Fruit fly (Drosophila melanogaster) whole organism, embryonic: ENCODE results near the gene CG7203.

Experiments
- Bdp1 ChIP-seq: fragments of 200-800 bp; sonication (Bioruptor generic); optimal IDR thresholded peaks from 3 replicates; lab custom pipeline; 2016; ENCODE audit warnings: missing biosample characterization, missing genetic modification characterization
- CG10274 ChIP-seq: fragments of 200-800 bp; sonication (Bioruptor generic); optimal IDR thresholded peaks from 3 replicates; lab custom pipeline; 2017; ENCODE audit warnings: missing biosample characterization, mild to moderate bottlenecking, missing genetic modification characterization
- CG12155 ChIP-seq: fragments of 200-800 bp; sonication (Bioruptor generic); optimal IDR thresholded peaks from 3 replicates; lab custom pipeline; 2016; ENCODE audit warnings: missing biosample characterization, missing genetic modification characterization
- CG13624 ChIP-seq: fragments of 200-800 bp; sonication (Bioruptor generic); optimal IDR thresholded peaks from 2 replicates; lab custom pipeline; 2016; ENCODE audit warnings: missing biosample characterization, missing genetic modification characterization
- CG15269 ChIP-seq: fragments of 200-800 bp; sonication (Bioruptor generic); optimal IDR thresholded peaks from 2 replicates; lab custom pipeline; 2018; ENCODE audit warnings: missing biosample characterization, mild to moderate bottlenecking, missing genetic modification characterization, moderate library complexity
- CG15479 ChIP-seq: fragments of 200-800 bp; sonication (Bioruptor generic); optimal IDR thresholded peaks from 3 replicates; lab custom pipeline; 2019; ENCODE audit warnings: missing biosample characterization, mild to moderate bottlenecking, missing genetic modification characterization, moderate library complexity
- CG16813 ChIP-seq: fragments of 200-800 bp; sonication (Bioruptor generic); IDR thresholded peaks from 3 replicates; pipeline ENCODE4 v1.3.6; 2022; ENCODE audit warnings: missing biosample characterization, missing genetic modification characterization; ENCODE audit not compliant: partially characterized antibody
- CG17328 ChIP-seq: fragments of 200-800 bp; sonication (Bioruptor generic); IDR thresholded peaks from 2 replicates; pipeline ENCODE4 v1.3.6; 2022; ENCODE audit warnings: missing biosample characterization, missing genetic modification characterization
- CG18011 ChIP-seq: fragments of 200-800 bp; sonication (Bioruptor generic); optimal IDR thresholded peaks from 2 replicates; lab custom pipeline; 2017; ENCODE audit warnings: missing biosample characterization, missing genetic modification characterization, mild to moderate bottlenecking, moderate library complexity, missing genotype
- CG2120 ChIP-seq: fragments of 200-800 bp; sonication (Bioruptor generic); optimal IDR thresholded peaks from 3 replicates; lab custom pipeline; 2016; ENCODE audit warnings: missing biosample characterization, missing genetic modification characterization
- CG3065 ChIP-seq: fragments of 200-800 bp; sonication (Bioruptor generic); optimal IDR thresholded peaks from 2 replicates; lab custom pipeline; 2016; ENCODE audit warnings: missing biosample characterization, missing genetic modification characterization
- CG34376 ChIP-seq: fragments of 200-800 bp; sonication (Bioruptor generic); optimal IDR thresholded peaks from 2 replicates; lab custom pipeline; 2018; ENCODE audit warnings: missing biosample characterization, mild to moderate bottlenecking, missing genetic modification characterization
- CG3847 ChIP-seq: fragments of 200-800 bp; sonication (Bioruptor generic); IDR thresholded peaks from 2 replicates; pipeline ENCODE4 v1.3.6; 2022; ENCODE audit warnings: missing biosample characterization, missing genetic modification characterization
- CG4282 ChIP-seq: fragments of 200-800 bp; sonication (Bioruptor generic); optimal IDR thresholded peaks from 2 replicates; lab custom pipeline; 2016; ENCODE audit warnings: missing biosample characterization, missing genetic modification characterization
- CG4707 ChIP-seq: fragments of 200-800 bp; sonication (Bioruptor generic); optimal IDR thresholded peaks from 2 replicates; lab custom pipeline; 2018; ENCODE audit warnings: missing biosample characterization, mild to moderate bottlenecking, missing genetic modification characterization, moderate library complexity
- CG5245 ChIP-seq: fragments of 200-800 bp; sonication (Bioruptor generic); optimal IDR thresholded peaks from 3 replicates; lab custom pipeline; 2016; ENCODE audit warnings: missing biosample characterization, missing genetic modification characterization
- CG8765 ChIP-seq: fragments of 200-800 bp; sonication (Bioruptor generic); IDR thresholded peaks from 2 replicates; pipeline ENCODE4 v1.3.6; 2022; ENCODE audit warnings: missing biosample characterization, missing genetic modification characterization
- Dip2 ChIP-seq: fragments of 200-800 bp; sonication (Bioruptor generic); IDR thresholded peaks from 2 replicates; pipeline ENCODE4 v1.3.6; 2022; ENCODE audit warnings: missing biosample characterization, missing genetic modification characterization
- Hand ChIP-seq: fragments of 200-800 bp; sonication (Bioruptor generic); optimal IDR thresholded peaks from 2 replicates; lab custom pipeline; 2017; ENCODE audit warnings: mild to moderate bottlenecking, missing biosample characterization, missing genetic modification reagents, missing genetic modification characterization
- Lhr ChIP-seq: fragments of 200-800 bp; sonication (Bioruptor generic); optimal IDR thresholded peaks from 3 replicates; lab custom pipeline; 2017; ENCODE audit warnings: mild to moderate bottlenecking, missing biosample characterization, missing genetic modification reagents, missing genetic modification characterization
- MTF-1 ChIP-seq: fragments of 200-800 bp; sonication (Bioruptor generic); optimal IDR thresholded peaks from 2 replicates; lab custom pipeline; 2018; ENCODE audit warnings: missing biosample characterization, mild to moderate bottlenecking, missing genetic modification characterization, borderline replicate concordance
- Med ChIP-seq: fragments of 200-800 bp; sonication (Bioruptor generic); peaks from one replicate; lab custom pipeline; 2016; ENCODE audit warnings: missing biosample characterization, missing genetic modification characterization, mild to moderate bottlenecking, inconsistent platforms, moderate library complexity
- Ptx1 ChIP-seq: fragments of 200-800 bp; sonication (Bioruptor generic); IDR thresholded peaks from 2 replicates; pipeline ENCODE4 v1.3.6; 2022; ENCODE audit warnings: missing biosample characterization, missing genetic modification characterization
- ac ChIP-seq: fragments of 200-800 bp; sonication (Bioruptor generic); optimal IDR thresholded peaks from 3 replicates; lab custom pipeline; 2017; ENCODE audit warnings: missing biosample characterization, mild to moderate bottlenecking, missing genetic modification characterization
- amos ChIP-seq: fragments of 200-800 bp; sonication (Bioruptor generic); IDR thresholded peaks from 2 replicates; pipeline ENCODE4 v1.3.6; 2022; ENCODE audit warnings: missing biosample characterization, missing genetic modification characterization; ENCODE audit not compliant: partially characterized antibody
- ase ChIP-seq: fragments of 200-800 bp; sonication (Bioruptor generic); IDR thresholded peaks from 3 replicates; pipeline ENCODE4 v1.3.6; 2022; ENCODE audit warnings: missing biosample characterization, missing genetic modification characterization
- chif ChIP-seq, 2 experiments: fragments of 200-800 bp; sonication (Bioruptor generic); optimal IDR thresholded peaks; 3 replicates each; lab custom pipeline; 2016; ENCODE audit warnings: missing biosample characterization in 2 of 2, missing genetic modification characterization in 2 of 2
- chinmo ChIP-seq: fragments of 200-800 bp; sonication (Bioruptor generic); IDR thresholded peaks from 4 replicates; pipeline ENCODE4 v1.3.6; 2022; ENCODE audit warnings: missing biosample characterization, missing genetic modification characterization; ENCODE audit not compliant: partially characterized antibody
- crol ChIP-seq: fragments of 200-800 bp; sonication (Bioruptor generic); IDR thresholded peaks from 2 replicates; pipeline ENCODE4 v1.3.6; 2022; ENCODE audit warnings: missing biosample characterization, missing genetic modification characterization
- cwo ChIP-seq: fragments of 200-800 bp; sonication (Bioruptor generic); optimal IDR thresholded peaks from 3 replicates; lab custom pipeline; 2017; ENCODE audit warnings: missing biosample characterization, missing genetic modification characterization, mild to moderate bottlenecking, moderate library complexity, missing genetic modification reagents
- dpn ChIP-seq, 2 experiments: fragments of 200-800 bp; sonication (Bioruptor generic); optimal IDR thresholded peaks; 3 replicates each; lab custom pipeline; 2016; ENCODE audit warnings: missing biosample characterization in 2 of 2, missing genetic modification characterization in 2 of 2
- dysf ChIP-seq: fragments of 200-800 bp; sonication (Bioruptor generic); IDR thresholded peaks from 3 replicates; pipeline ENCODE4 v1.3.6; 2022; ENCODE audit warnings: missing biosample characterization, missing genetic modification characterization
- exex ChIP-seq: fragments of 200-800 bp; sonication (Bioruptor generic); optimal IDR thresholded peaks from 4 replicates; lab custom pipeline; 2018; ENCODE audit warnings: missing biosample characterization, mild to moderate bottlenecking, missing genetic modification characterization, moderate library complexity
- h ChIP-seq: fragments of >200 bp; optimal IDR thresholded peaks from 2 replicates; lab custom pipeline; 2017
- hb ChIP-seq: fragments of 200-800 bp; sonication (Bioruptor generic); IDR thresholded peaks from 3 replicates; pipeline ENCODE4 v1.3.6; 2022; ENCODE audit warnings: missing biosample characterization, missing genetic modification characterization; ENCODE audit not compliant: partially characterized antibody
- lbe ChIP-seq: fragments of 200-800 bp; sonication (Bioruptor generic); optimal IDR thresholded peaks from 2 replicates; lab custom pipeline; 2016; ENCODE audit warnings: missing biosample characterization, mild to moderate bottlenecking, missing genetic modification characterization
- nom ChIP-seq: fragments of 200-800 bp; sonication (Bioruptor generic); optimal IDR thresholded peaks from 2 replicates; lab custom pipeline; 2017; ENCODE audit warnings: missing biosample characterization, missing genetic modification characterization, mild to moderate bottlenecking, moderate library complexity, missing genetic modification reagents
- pita ChIP-seq: fragments of 200-800 bp; sonication (Bioruptor generic); optimal IDR thresholded peaks from 2 replicates; lab custom pipeline; 2017; ENCODE audit warnings: missing biosample characterization, mild to moderate bottlenecking, missing genetic modification characterization
- pnt ChIP-seq: fragments of 200-800 bp; sonication (Bioruptor generic); optimal IDR thresholded peaks from 3 replicates; lab custom pipeline; 2016; ENCODE audit warnings: missing biosample characterization, missing genetic modification characterization
- sens ChIP-seq: fragments of 200-800 bp; sonication (Bioruptor generic); peaks from one replicate; lab custom pipeline; 2016; ENCODE audit warnings: missing biosample characterization, missing genetic modification characterization
- sug ChIP-seq: fragments of 200-800 bp; optimal IDR thresholded peaks from 2 replicates; lab custom pipeline; 2019; ENCODE audit warnings: missing biosample characterization, mild to moderate bottlenecking, missing genetic modification characterization, moderate library complexity
- tin ChIP-seq: fragments of 200-800 bp; sonication (Bioruptor generic); optimal IDR thresholded peaks from 3 replicates; lab custom pipeline; 2016; ENCODE audit warnings: missing biosample characterization, missing genetic modification characterization
- tx ChIP-seq: fragments of 200-800 bp; sonication (Bioruptor generic); optimal IDR thresholded peaks from 2 replicates; lab custom pipeline; 2016; ENCODE audit warnings: missing biosample characterization, missing genetic modification characterization
- unpg ChIP-seq: fragments of 200-800 bp; sonication (Bioruptor generic); optimal IDR thresholded peaks from 3 replicates; lab custom pipeline; 2018; ENCODE audit warnings: missing biosample characterization, mild to moderate bottlenecking, missing genetic modification characterization, moderate library complexity

Gene CG7203

dm6 chr2L:7795859-7796258, 42.9 kb upstream of the CG7203 start, which contains the start of gene LKRSDH:
LKRSDH (minus strand) TSS chr2L:7795959.
- TF ChIP-seq CG3847 (GFP tag; lab: Robert Waterston, UW) (no peak), sug (peak; percentile 51), amos (GFP tag; lab: Robert Waterston, UW) (no peak), CG15269 (tag; lab: Kevin White, UChicago) (no peak), dysf (GFP tag; lab: Robert Waterston, UW) (no peak), CG34376 (GFP tag; lab: Kevin White, UChicago) (peak; percentile 46), Dip2 (GFP tag; lab: Robert Waterston, UW) (no peak), ase (GFP tag; lab: Robert Waterston, UW) (no peak), CG2120 (GFP tag; lab: Kevin White, UChicago) (no peak), CG13624 (no peak), CG16813 (no peak), chinmo (GFP tag; lab: Robert Waterston, UW) (0 out of 4 replicates have a peak, but pooled peaks have one; percentile 43), nom (GFP tag; lab: Kevin White, UChicago) (no peak), ac (GFP tag; lab: Kevin White, UChicago) (no peak)

dm6 chr2L:7794689-7795475, 41.9 kb upstream of the CG7203 start:
- TF ChIP-seq sens (GFP tag; lab: Kevin White, UChicago) = peak; percentile 14
- no peak for TF ChIP-seq CG10274 (GFP tag; lab: Kevin White, UChicago)
- TF ChIP-seq MTF-1 = no peak
- TF ChIP-seq chif (GFP tag; optimal IDR thresholded peaks at IDR 0.05; lab: Kevin White, UChicago) = no peak
- no peak for TF ChIP-seq pnt (GFP tag; lab: Kevin White, UChicago)
- no peak for TF ChIP-seq CG3065
- no peak for TF ChIP-seq Bdp1 (GFP tag; lab: Kevin White, UChicago)
- TF ChIP-seq Ptx1 (GFP tag; lab: Robert Waterston, UW) = no peak
- TF ChIP-seq CG17328 = no peak
- peak; percentile 69 for TF ChIP-seq cwo
- TF ChIP-seq tx = no peak
- no peak for TF ChIP-seq crol (GFP tag; lab: Robert Waterston, UW)
- TF ChIP-seq h = no peak
- TF ChIP-seq lbe (GFP tag; lab: Kevin White, UChicago) = no peak
- no peak for TF ChIP-seq Hand (GFP tag; lab: Kevin White, UChicago)
- TF ChIP-seq CG4707 (GFP tag; lab: Kevin White, UChicago) = no peak
- no peak for TF ChIP-seq pita (GFP tag; lab: Kevin White, UChicago)
- TF ChIP-seq sug = peak; percentile 94
- no peak for TF ChIP-seq CG15269 (tag; lab: Kevin White, UChicago)
- no peak for TF ChIP-seq Lhr (GFP tag; lab: Kevin White, UChicago)
- no peak for TF ChIP-seq CG4282 (GFP tag; lab: Kevin White, UChicago)
- TF ChIP-seq hb (GFP tag; lab: Robert Waterston, UW) = no peak
- no peak for TF ChIP-seq CG8765 (GFP tag; lab: Robert Waterston, UW)
- TF ChIP-seq CG12155 (GFP tag; lab: Kevin White, UChicago) = no peak
- no peak for TF ChIP-seq tin
- TF ChIP-seq Med = peak; percentile 19
- TF ChIP-seq exex (tag; lab: Kevin White, UChicago) = peak; percentile 68
- no peak for TF ChIP-seq dpn (GFP tag; optimal IDR thresholded peaks at IDR 0.05; lab: Kevin White, UChicago)
- no peak for TF ChIP-seq CG18011 (GFP tag; lab: Kevin White, UChicago)
- peak; percentile 27 for TF ChIP-seq CG34376 (GFP tag; lab: Kevin White, UChicago)
- TF ChIP-seq CG15479 (GFP tag; lab: Kevin White, UChicago) = no peak
- no peak for TF ChIP-seq unpg (GFP tag; lab: Kevin White, UChicago)
- no peak for TF ChIP-seq CG5245
